Worm (Caenorhabditis elegans) whole organism, young adult: ENCODE results near the gene srv-16.

Source experiments
- F57A8.1 ChIP-seq: fragments of 200-800 bp; sonication (Bioruptor generic); optimal IDR thresholded peaks from 2 replicates; lab custom pipeline; 2018; ENCODE audit warnings: mild to moderate bottlenecking, missing genetic modification characterization, moderate library complexity, missing compliant biosample characterization
- ceh-58 ChIP-seq: fragments of 200-800 bp; sonication (Bioruptor generic); IDR thresholded peaks from 2 replicates; pipeline ENCODE4 v1.3.6; 2022; ENCODE audit warnings: missing genetic modification characterization, missing compliant biosample characterization
- let-526 ChIP-seq: fragments of 200-800 bp; sonication (Bioruptor generic); IDR thresholded peaks from 2 replicates; pipeline ENCODE4 v1.3.6; 2022; ENCODE audit warnings: missing genetic modification reagents, missing genetic modification characterization, missing compliant biosample characterization
- madf-8 ChIP-seq: fragments of 200-800 bp; sonication (Bioruptor generic); conservative IDR thresholded peaks from 2 replicates; pipeline ENCODE4 v1.3.6; 2022; ENCODE audit warnings: missing genetic modification reagents, missing genetic modification characterization, missing compliant biosample characterization
- nfya-1 ChIP-seq: sonication (generic microtip); optimal IDR thresholded peaks from 2 replicates; lab custom pipeline; 2017; ENCODE audit warnings: antibody characterized with exemption, missing compliant biosample characterization, missing genetic modification characterization, borderline replicate concordance; ENCODE audit not compliant: insufficient read depth
- snpc-1.3 ChIP-seq: sonication (generic microtip); optimal IDR thresholded peaks from 2 replicates; lab custom pipeline; 2017; ENCODE audit warnings: missing genetic modification characterization, mild to moderate bottlenecking, missing compliant biosample characterization, antibody characterized with exemption, moderate library complexity, missing genotype, missing genetic modification reagents; ENCODE audit not compliant: insufficient read depth

DNA sequence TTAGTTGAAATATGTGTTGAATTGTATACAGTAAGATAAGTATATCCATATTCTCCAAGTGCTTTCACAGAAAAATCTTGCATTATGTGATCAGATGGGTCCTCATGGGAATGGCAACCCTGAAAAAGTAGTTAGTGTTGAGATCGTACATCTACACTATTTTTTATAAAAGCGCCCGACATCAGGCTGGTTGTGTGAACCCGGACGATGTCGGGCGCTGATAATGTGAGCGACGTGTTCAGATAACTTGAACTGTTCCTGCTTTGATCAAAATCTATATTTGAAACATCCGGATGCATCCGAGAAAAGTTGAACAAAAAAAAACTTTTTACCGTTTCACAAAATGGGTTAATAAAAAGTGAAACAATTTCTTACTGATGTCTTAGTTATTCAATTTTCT lies 18.7 kb downstream of the srv-16 start:
- TF ChIP-seq snpc-1.3 (tag; lab: Kevin White, UChicago): no peak
- no peak for TF ChIP-seq F57A8.1
- TF ChIP-seq madf-8: no peak
- no peak for TF ChIP-seq ceh-58 (GFP tag; lab: Robert Waterston, UW)
- no peak for TF ChIP-seq let-526 (GFP tag; lab: Robert Waterston, UW)
- no peak for TF ChIP-seq nfya-1 (tag; lab: Kevin White, UChicago)
